Worm (Caenorhabditis elegans): Measurements from ENCODE around the gene blos-8.

The blos-8 gene

DNA sequence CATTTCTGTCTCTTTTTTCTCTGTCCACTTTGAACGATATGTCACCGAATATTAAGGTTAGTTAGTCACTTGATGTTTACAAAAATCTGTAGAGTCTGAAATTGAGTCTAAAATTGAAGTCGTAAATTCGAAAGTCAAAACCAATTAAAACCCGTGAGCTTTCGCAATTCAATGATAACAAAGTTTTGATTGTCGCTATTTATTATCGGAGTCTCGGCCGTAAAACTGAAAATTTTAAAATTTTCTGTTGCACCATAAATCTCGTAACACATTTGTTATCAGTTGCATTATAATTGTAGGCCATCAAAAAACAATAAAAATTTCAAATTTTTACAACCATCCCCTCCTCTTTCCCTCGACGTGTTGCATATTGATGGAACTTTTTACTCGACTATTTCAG, 22.4 kb downstream of the blos-8 start:
- TF ChIP-seq ama-1 (optimal IDR thresholded peaks at IDR 0.05) (no peak), ceh-36 (tag; optimal IDR thresholded peaks at IDR 0.05) (no peak), ceh-13 (GFP tag; optimal IDR thresholded peaks at IDR 0.05) (no peak), F13C5.2 (tag; optimal IDR thresholded peaks at IDR 0.05) (no peak), tra-4 (tag; optimal IDR thresholded peaks at IDR 0.05) (no peak), hmg-4 (GFP tag; optimal IDR thresholded peaks at IDR 0.05) (no peak)

DNA sequence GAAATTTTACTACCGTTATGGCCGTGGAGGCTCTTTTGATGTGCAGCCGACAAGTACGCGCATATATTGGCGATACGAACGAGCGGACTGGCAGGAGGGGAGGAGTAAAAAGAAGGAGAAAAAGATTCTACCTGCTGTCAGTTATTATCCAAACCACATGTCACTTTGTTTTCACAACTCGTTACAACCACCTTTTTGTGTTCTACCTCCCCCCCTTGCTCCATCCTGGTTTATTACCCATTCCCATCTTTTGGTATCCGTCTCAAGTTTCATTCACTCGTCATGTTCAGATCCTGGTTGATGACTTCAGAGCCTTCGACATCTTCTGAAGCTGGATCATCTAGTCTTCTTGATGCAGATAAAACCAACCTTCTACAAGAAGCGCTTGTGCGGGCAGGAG, 23.4 kb downstream of the blos-8 start, which contains the start of gene psa-3:
Gene psa-3, plus strand, starts transcription at position 301 of the 400 bp plus-strand sequence.
- TF ChIP-seq sea-1 (GFP tag; conservative IDR thresholded peaks at IDR 0.05) (no peak), aly-1 (tag; optimal IDR thresholded peaks at IDR 0.05) (no peak), pes-1 (GFP tag; IDR thresholded peaks at IDR 0.05) (no peak), tbx-37 (GFP tag; conservative IDR thresholded peaks at IDR 0.05) (no peak), tbx-11 (GFP tag; IDR thresholded peaks at IDR 0.05) (no peak), hmg-4 (GFP tag; optimal IDR thresholded peaks at IDR 0.05) (no peak), ets-7 (tag; optimal IDR thresholded peaks at IDR 0.05) (no peak), hmbx-1 (tag; optimal IDR thresholded peaks at IDR 0.05) (no peak), ama-1 (optimal IDR thresholded peaks at IDR 0.05) (no peak), ceh-36 (tag; optimal IDR thresholded peaks at IDR 0.05) (no peak), ceh-13 (GFP tag; optimal IDR thresholded peaks at IDR 0.05) (no peak), scrt-1 (GFP tag; IDR thresholded peaks at IDR 0.05) (no peak), hnd-1 (tag; optimal IDR thresholded peaks at IDR 0.05) (no peak), tra-4 (tag; optimal IDR thresholded peaks at IDR 0.05) (no peak), B0310.2 (tag; optimal IDR thresholded peaks at IDR 0.05) (no peak), F13C5.2 (tag; optimal IDR thresholded peaks at IDR 0.05) (no peak), flt-1 (GFP tag; IDR thresholded peaks at IDR 0.05) (no peak)

DNA sequence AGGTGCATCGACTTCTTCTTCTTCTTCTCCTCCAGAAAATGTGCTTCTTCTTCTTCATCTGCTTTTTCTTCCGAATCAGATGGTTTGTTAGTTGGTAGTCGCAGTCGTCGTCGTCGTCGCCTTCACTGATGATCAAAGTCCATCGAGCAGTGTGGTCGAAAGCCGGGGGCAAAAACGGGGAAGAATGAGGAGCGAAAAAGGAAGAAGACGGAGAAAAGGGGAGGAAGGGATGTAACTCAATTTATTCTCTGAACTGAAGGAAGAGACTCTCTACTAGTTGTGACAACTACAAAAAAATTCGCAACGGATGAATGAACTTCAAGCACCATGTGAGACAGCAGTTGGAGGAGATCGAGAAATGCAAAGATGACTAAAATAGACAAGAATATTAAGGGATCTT, 35.3 kb downstream of the blos-8 start:
- TF ChIP-seq hmg-4 (GFP tag; optimal IDR thresholded peaks at IDR 0.05) (no peak), ets-7 (tag; optimal IDR thresholded peaks at IDR 0.05) (no peak), sea-1 (GFP tag; conservative IDR thresholded peaks at IDR 0.05) (no peak), tbx-37 (GFP tag; conservative IDR thresholded peaks at IDR 0.05) (no peak), flt-1 (GFP tag; IDR thresholded peaks at IDR 0.05) (no peak), hmbx-1 (tag; optimal IDR thresholded peaks at IDR 0.05) (no peak), aly-1 (tag; optimal IDR thresholded peaks at IDR 0.05) (no peak), tbx-11 (GFP tag; IDR thresholded peaks at IDR 0.05) (no peak), hnd-1 (tag; optimal IDR thresholded peaks at IDR 0.05) (no peak), scrt-1 (GFP tag; IDR thresholded peaks at IDR 0.05) (no peak), ceh-13 (GFP tag; optimal IDR thresholded peaks at IDR 0.05) (no peak), pes-1 (GFP tag; IDR thresholded peaks at IDR 0.05) (no peak), tra-4 (tag; optimal IDR thresholded peaks at IDR 0.05) (no peak), ceh-36 (tag; optimal IDR thresholded peaks at IDR 0.05) (no peak), B0310.2 (tag; optimal IDR thresholded peaks at IDR 0.05) (no peak), ama-1 (optimal IDR thresholded peaks at IDR 0.05) (no peak), F13C5.2 (tag; optimal IDR thresholded peaks at IDR 0.05) (no peak)

DNA sequence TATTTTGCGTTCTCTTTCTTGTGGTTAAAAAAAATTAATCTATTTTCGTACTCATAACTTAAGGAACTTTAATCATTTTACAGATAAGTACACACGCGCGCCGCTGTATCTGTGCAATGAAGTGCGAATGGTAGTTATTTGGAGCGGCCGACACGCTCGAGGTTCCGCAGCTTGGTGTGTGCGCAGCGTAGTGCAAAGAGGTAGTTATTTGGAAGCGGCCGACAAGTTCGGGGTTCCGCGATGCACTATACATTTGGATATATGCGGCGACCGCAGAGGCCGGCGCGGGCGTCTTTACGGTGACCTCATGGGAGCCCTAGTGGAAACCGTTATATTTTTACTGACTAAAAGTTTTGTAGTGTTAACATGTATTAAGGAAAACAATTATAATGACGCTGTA, 38.3 kb downstream of the blos-8 start:
- no peak for TF ChIP-seq ceh-13 (GFP tag; optimal IDR thresholded peaks at IDR 0.05)

DNA sequence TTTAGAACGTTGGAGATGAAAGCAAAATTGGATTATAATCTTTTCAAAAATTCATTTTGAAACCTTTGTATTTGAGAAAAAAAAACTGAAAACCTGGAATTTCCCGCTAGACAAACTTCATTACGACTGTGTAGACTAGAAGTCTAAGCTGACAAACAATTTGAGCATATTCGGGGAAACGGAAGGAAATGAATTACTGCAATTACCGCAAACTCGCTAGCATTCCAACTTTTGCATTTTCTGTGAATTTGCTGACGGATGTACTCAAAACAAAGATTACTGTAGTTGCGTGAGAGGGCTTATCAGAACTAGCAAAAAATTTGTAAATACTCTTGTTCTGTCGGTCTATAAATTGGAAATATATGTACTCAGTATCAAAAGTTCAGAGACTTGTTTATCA, 41.1 kb downstream of the blos-8 start:
- no peak for TF ChIP-seq B0310.2 (tag; optimal IDR thresholded peaks at IDR 0.05)
- no peak for TF ChIP-seq pes-1 (GFP tag; IDR thresholded peaks at IDR 0.05)
- TF ChIP-seq sea-1 (GFP tag; conservative IDR thresholded peaks at IDR 0.05), result no peak
- no peak for TF ChIP-seq tbx-11 (GFP tag; IDR thresholded peaks at IDR 0.05)

DNA sequence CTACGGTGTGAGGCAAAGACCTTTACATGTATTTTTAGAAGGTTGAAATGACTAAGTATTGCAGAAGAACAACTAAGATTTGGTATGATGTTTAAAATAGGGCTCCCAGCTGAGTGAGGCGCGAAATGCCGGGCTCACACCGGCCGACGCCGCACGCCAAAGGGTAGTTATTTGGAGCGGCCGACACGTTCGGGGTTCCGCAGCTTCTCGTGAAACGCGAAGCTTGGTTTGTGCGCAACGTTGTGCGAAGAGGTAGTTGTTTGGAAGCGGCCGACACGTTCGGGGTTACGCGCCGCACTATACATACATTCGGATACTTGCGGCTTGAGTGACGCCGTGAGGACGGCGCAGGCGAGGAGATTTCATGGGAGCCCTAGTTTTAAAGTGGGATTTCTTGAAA, 42.7 kb downstream of the blos-8 start:
- TF ChIP-seq tra-4 (tag; optimal IDR thresholded peaks at IDR 0.05) (no peak), hmg-4 (GFP tag; optimal IDR thresholded peaks at IDR 0.05) (no peak), aly-1 (tag; optimal IDR thresholded peaks at IDR 0.05) (no peak), ceh-13 (GFP tag; optimal IDR thresholded peaks at IDR 0.05) (no peak), hmbx-1 (tag; optimal IDR thresholded peaks at IDR 0.05) (no peak), F13C5.2 (tag; optimal IDR thresholded peaks at IDR 0.05) (no peak), tbx-11 (GFP tag; IDR thresholded peaks at IDR 0.05) (no peak), pes-1 (GFP tag; IDR thresholded peaks at IDR 0.05) (no peak), B0310.2 (tag; optimal IDR thresholded peaks at IDR 0.05) (no peak), ama-1 (optimal IDR thresholded peaks at IDR 0.05) (no peak), ceh-36 (tag; optimal IDR thresholded peaks at IDR 0.05) (no peak), scrt-1 (GFP tag; IDR thresholded peaks at IDR 0.05) (no peak), sea-1 (GFP tag; conservative IDR thresholded peaks at IDR 0.05) (no peak), ets-7 (tag; optimal IDR thresholded peaks at IDR 0.05) (no peak), flt-1 (GFP tag; IDR thresholded peaks at IDR 0.05) (no peak), hnd-1 (tag; optimal IDR thresholded peaks at IDR 0.05) (no peak)

DNA sequence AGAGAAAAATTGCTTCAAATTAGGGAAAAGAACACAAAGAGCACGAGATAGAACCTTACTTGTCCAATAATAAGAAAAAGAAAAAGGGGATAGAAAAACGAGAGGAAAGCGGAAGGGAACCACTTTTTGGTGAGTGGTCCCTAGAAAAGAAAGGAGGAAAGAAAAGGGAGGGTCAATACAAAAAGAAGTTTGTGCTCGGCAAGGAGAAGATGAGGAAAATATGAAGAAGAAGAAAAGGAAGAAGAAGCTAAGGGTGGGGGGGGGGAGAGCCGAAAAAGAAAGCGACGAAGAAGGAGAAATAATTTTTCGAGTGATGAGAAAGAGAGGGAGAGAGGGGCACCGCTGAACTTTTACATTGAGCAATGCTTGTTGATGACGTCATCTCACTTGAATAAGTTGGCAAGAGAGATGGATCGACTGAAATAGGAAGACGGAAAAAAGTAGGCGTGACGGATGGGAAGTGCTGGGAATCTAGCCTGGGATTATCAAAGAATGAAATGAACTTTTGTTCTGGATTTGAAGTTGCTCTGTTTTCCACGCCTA, 45.1 kb downstream of the blos-8 start:
- TF ChIP-seq tra-4 (tag; optimal IDR thresholded peaks at IDR 0.05), result no peak
- TF ChIP-seq F13C5.2 (tag; optimal IDR thresholded peaks at IDR 0.05), result no peak
- TF ChIP-seq ets-7 (tag; optimal IDR thresholded peaks at IDR 0.05), result no peak
- no peak for TF ChIP-seq hmg-4 (GFP tag; optimal IDR thresholded peaks at IDR 0.05)
- TF ChIP-seq aly-1 (tag; optimal IDR thresholded peaks at IDR 0.05), result no peak
- TF ChIP-seq tbx-11 (GFP tag; IDR thresholded peaks at IDR 0.05), result no peak
- TF ChIP-seq ceh-13 (GFP tag; optimal IDR thresholded peaks at IDR 0.05), result no peak
- no peak for TF ChIP-seq hmbx-1 (tag; optimal IDR thresholded peaks at IDR 0.05)
- no peak for TF ChIP-seq scrt-1 (GFP tag; IDR thresholded peaks at IDR 0.05)
- TF ChIP-seq tbx-37 (GFP tag; conservative IDR thresholded peaks at IDR 0.05), result no peak
- TF ChIP-seq hnd-1 (tag; optimal IDR thresholded peaks at IDR 0.05), result no peak
- TF ChIP-seq ama-1 (optimal IDR thresholded peaks at IDR 0.05), result no peak
- no peak for TF ChIP-seq sea-1 (GFP tag; conservative IDR thresholded peaks at IDR 0.05)

DNA sequence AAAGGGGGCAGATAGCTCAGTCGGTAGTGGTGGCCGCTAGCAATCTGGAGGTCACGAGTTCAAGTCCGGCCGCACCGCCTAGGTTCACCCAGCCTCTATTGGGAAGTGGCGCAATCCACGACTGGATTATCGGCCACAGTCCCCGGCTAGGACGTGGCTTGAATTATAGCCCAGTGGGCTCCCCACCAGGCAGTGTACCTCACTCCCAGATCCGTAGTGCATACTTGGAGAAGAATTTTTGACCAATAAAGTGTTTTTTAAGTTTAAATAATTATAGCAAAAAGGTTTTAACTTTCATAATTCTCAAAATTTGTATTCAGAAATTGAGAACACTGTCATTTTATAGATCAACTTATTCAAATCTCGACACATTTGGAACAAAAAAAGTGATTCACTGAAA, 45.6 kb downstream of the blos-8 start:
- TF ChIP-seq B0310.2 (tag; optimal IDR thresholded peaks at IDR 0.05) (no peak), tbx-11 (GFP tag; IDR thresholded peaks at IDR 0.05) (no peak), hmg-4 (GFP tag; optimal IDR thresholded peaks at IDR 0.05) (no peak), F13C5.2 (tag; optimal IDR thresholded peaks at IDR 0.05) (no peak)

Measured in whole organism, early embryonic.